Worm (Caenorhabditis elegans) whole organism, L2 larva: ENCODE measurements around the gene nhr-204.

Experiments
- F13H6.1 ChIP-seq: sonication (generic microtip); optimal IDR thresholded peaks from 2 replicates; lab custom pipeline; 2016; ENCODE audit warnings: missing genetic modification characterization, missing compliant biosample characterization
- ZK546.5 ChIP-seq: sonication (generic microtip); optimal IDR thresholded peaks from 2 replicates; lab custom pipeline; 2017; ENCODE audit warnings: missing biosample characterization, missing genetic modification characterization
- fos-1 ChIP-seq: fragments of 150-350 bp; optimal IDR thresholded peaks from 2 replicates; lab custom pipeline; 2014; ENCODE audit warnings: missing biosample characterization, missing genetic modification characterization
- lin-13 ChIP-seq: fragments of 150-350 bp; optimal IDR thresholded peaks from 2 replicates; lab custom pipeline; 2014; ENCODE audit warnings: missing biosample characterization, missing genetic modification reagents, missing genetic modification characterization
- mdl-1 ChIP-seq, 2 experiments: fragments of 150-350 bp in 1 of 2; sonication (generic microtip) in 1 of 2; optimal IDR thresholded peaks; 2 replicates each; lab custom pipeline; 2017; ENCODE audit warnings: missing biosample characterization in 2 of 2, missing genetic modification characterization in 2 of 2
- nhr-12 ChIP-seq: fragments of 150-350 bp; optimal IDR thresholded peaks from 2 replicates; lab custom pipeline; 2014; ENCODE audit warnings: missing biosample characterization, missing genetic modification characterization
- nhr-25 ChIP-seq: fragments of 150-350 bp; sonication (generic microtip); optimal IDR thresholded peaks from 3 replicates; lab custom pipeline; 2014; ENCODE audit warnings: missing biosample characterization, missing genetic modification characterization
- sem-4 ChIP-seq: fragments of 150-350 bp; optimal IDR thresholded peaks from 2 replicates; lab custom pipeline; 2014; ENCODE audit warnings: missing biosample characterization, missing genetic modification reagents, missing genetic modification characterization
- skn-1 ChIP-seq: sonication (generic microtip); optimal IDR thresholded peaks from 2 replicates; lab custom pipeline; 2017; ENCODE audit warnings: missing biosample characterization, missing genetic modification characterization
- unc-62 ChIP-seq: fragments of 150-350 bp; optimal IDR thresholded peaks from 2 replicates; lab custom pipeline; 2014; ENCODE audit warnings: missing biosample characterization, missing genetic modification reagents, missing genetic modification characterization
- ztf-11 ChIP-seq: sonication (generic microtip); optimal IDR thresholded peaks from 2 replicates; lab custom pipeline; 2017; ENCODE audit warnings: missing biosample characterization, missing genetic modification characterization
- ztf-4 ChIP-seq: fragments of 150-350 bp; optimal IDR thresholded peaks from 2 replicates; lab custom pipeline; 2014; ENCODE audit warnings: missing biosample characterization, missing genetic modification characterization

- TF ChIP-seq ZK546.5 (tag; lab: Kevin White, UChicago) = no peak
- TF ChIP-seq fos-1 (tag; lab: Kevin White, UChicago) = no peak
- TF ChIP-seq unc-62 (GFP tag; lab: Kevin White, UChicago) = no peak
- TF ChIP-seq sem-4 = no peak
- TF ChIP-seq lin-13 (GFP tag; lab: Kevin White, UChicago) = no peak
- no peak for TF ChIP-seq ztf-11
- TF ChIP-seq mdl-1 (tag; optimal IDR thresholded peaks at IDR 0.05; lab: Kevin White, UChicago) = no peak
- TF ChIP-seq ztf-4 (tag; lab: Kevin White, UChicago) = no peak
- no peak for TF ChIP-seq F13H6.1 (tag; lab: Kevin White, UChicago)
- TF ChIP-seq nhr-25 = no peak
- TF ChIP-seq skn-1 (tag; lab: Kevin White, UChicago) = no peak
- no peak for TF ChIP-seq nhr-12 (tag; lab: Kevin White, UChicago)
Observed at ce11 chrV:234572-234971, 24.1 kb downstream of the nhr-204 start, which contains the start of gene kin-33.
